Worm (Caenorhabditis elegans) whole organism, L1 larva: ENCODE measurements around the gene F56C9.10.

Experiments
- F16B12.6 ChIP-seq: fragments of 150-350 bp; optimal IDR thresholded peaks from 2 replicates; lab custom pipeline; 2014; ENCODE audit warnings: missing biosample characterization, missing genetic modification characterization
- aha-1 ChIP-seq: fragments of 150-350 bp; optimal IDR thresholded peaks from 2 replicates; lab custom pipeline; 2014; ENCODE audit warnings: missing biosample characterization, missing genetic modification characterization
- alr-1 ChIP-seq: fragments of 200-800 bp; sonication (Bioruptor generic); optimal IDR thresholded peaks from 2 replicates; lab custom pipeline; 2018; ENCODE audit warnings: borderline replicate concordance, mild to moderate bottlenecking, missing genetic modification characterization, missing compliant biosample characterization
- blmp-1 ChIP-seq: fragments of 150-350 bp; optimal IDR thresholded peaks from 2 replicates; lab custom pipeline; 2014; ENCODE audit warnings: missing biosample characterization, missing genetic modification characterization
- dpl-1 ChIP-seq, 3 experiments: fragments of 150-350 bp in 2 of 3; sonication (generic microtip) in 1 of 3; optimal IDR thresholded peaks; 2 replicates each; lab custom pipeline; 2014 to 2017; ENCODE audit warnings: missing biosample characterization in 3 of 3, missing genetic modification characterization in 3 of 3, missing genetic modification reagents in 3 of 3
- dsc-1 ChIP-seq: sonication (generic microtip); optimal IDR thresholded peaks from 2 replicates; lab custom pipeline; 2016; ENCODE audit warnings: mild to moderate bottlenecking, missing genetic modification characterization, missing compliant biosample characterization
- efl-1 ChIP-seq, 4 experiments: fragments of 150-350 bp; optimal IDR thresholded peaks in 3 of 4; peaks in 1 of 4; 1 replicate in 1 of 4; 2 replicates in 3 of 4; lab custom pipeline; 2014; ENCODE audit warnings: missing biosample characterization in 2 of 4, missing genetic modification characterization in 2 of 4, missing genetic modification reagents in 2 of 4
- egl-27 ChIP-seq, 2 experiments: fragments of 150-350 bp in 1 of 2; sonication (generic microtip); optimal IDR thresholded peaks; 3 replicates each; lab custom pipeline; 2017 to 2018; ENCODE audit warnings: missing biosample characterization in 2 of 2, missing genetic modification characterization in 2 of 2, missing genetic modification reagents in 2 of 2
- elt-2 ChIP-seq: sonication (generic microtip); optimal IDR thresholded peaks from 2 replicates; lab custom pipeline; 2016; ENCODE audit warnings: missing genetic modification characterization, mild to moderate bottlenecking, inconsistent platforms, missing compliant biosample characterization, missing genetic modification reagents
- elt-3 ChIP-seq, 6 experiments: fragments of 150-350 bp in 1 of 6; sonication (generic microtip); optimal IDR thresholded peaks; 2 replicates each; lab custom pipeline; 2017 to 2018; ENCODE audit warnings: missing biosample characterization in 6 of 6, missing genetic modification characterization in 6 of 6, inconsistent platforms in 1 of 6
- hlh-17 ChIP-seq: fragments of 200-800 bp; sonication (Bioruptor generic); optimal IDR thresholded peaks from 2 replicates; lab custom pipeline; 2018; ENCODE audit warnings: missing genetic modification characterization, mild to moderate bottlenecking, missing compliant biosample characterization, moderate library complexity, borderline replicate concordance
- irx-1 ChIP-seq: sonication (generic microtip); optimal IDR thresholded peaks from 2 replicates; lab custom pipeline; 2016; ENCODE audit warnings: missing genetic modification characterization, missing compliant biosample characterization
- jun-1 ChIP-seq: fragments of 150-350 bp; optimal IDR thresholded peaks from 2 replicates; lab custom pipeline; 2014; ENCODE audit warnings: missing biosample characterization, missing genetic modification reagents, missing genetic modification characterization
- lin-14 ChIP-seq: fragments of 200-800 bp; sonication (Bioruptor generic); optimal IDR thresholded peaks from 2 replicates; lab custom pipeline; 2018; ENCODE audit warnings: mild to moderate bottlenecking, missing genetic modification characterization, moderate library complexity, missing compliant biosample characterization
- lin-35 ChIP-seq, 2 experiments: fragments of 150-350 bp; optimal IDR thresholded peaks; 2 replicates each; lab custom pipeline; 2014; ENCODE audit warnings: missing biosample characterization in 2 of 2, missing genetic modification characterization in 2 of 2, missing genetic modification reagents in 2 of 2
- lsy-2 ChIP-seq, 2 experiments: fragments of 150-350 bp; optimal IDR thresholded peaks; 2 replicates each; lab custom pipeline; 2014; ENCODE audit warnings: missing biosample characterization in 2 of 2, missing genetic modification characterization in 2 of 2
- mab-9 ChIP-seq: fragments of 200-800 bp; sonication (Bioruptor generic); IDR thresholded peaks from 2 replicates; pipeline ENCODE4 v1.3.6; 2022; ENCODE audit warnings: missing genetic modification reagents, missing genetic modification characterization, missing compliant biosample characterization
- mep-1 ChIP-seq: fragments of 150-350 bp; optimal IDR thresholded peaks from 2 replicates; lab custom pipeline; 2014; ENCODE audit warnings: missing biosample characterization, missing genetic modification characterization
- nhr-20 ChIP-seq: sonication (generic microtip); optimal IDR thresholded peaks from 2 replicates; lab custom pipeline; 2016; ENCODE audit warnings: mild to moderate bottlenecking, missing genetic modification characterization, missing compliant biosample characterization
- nhr-237 ChIP-seq: fragments of 150-350 bp; optimal IDR thresholded peaks from 2 replicates; lab custom pipeline; 2014; ENCODE audit warnings: missing biosample characterization, missing genetic modification characterization
- nhr-71 ChIP-seq: sonication (generic microtip); optimal IDR thresholded peaks from 2 replicates; lab custom pipeline; 2016; ENCODE audit warnings: mild to moderate bottlenecking, missing genetic modification characterization, moderate library complexity, missing compliant biosample characterization
- nhr-76 ChIP-seq: sonication (generic microtip); optimal IDR thresholded peaks from 2 replicates; lab custom pipeline; 2017; ENCODE audit warnings: missing biosample characterization, missing genetic modification characterization
- nhr-90 ChIP-seq: sonication (generic microtip); optimal IDR thresholded peaks from 2 replicates; lab custom pipeline; 2016; ENCODE audit warnings: mild to moderate bottlenecking, missing genetic modification characterization, missing compliant biosample characterization; ENCODE audit not compliant: poor library complexity
- pqm-1 ChIP-seq: sonication (generic microtip); optimal IDR thresholded peaks from 3 replicates; lab custom pipeline; 2017; ENCODE audit warnings: missing biosample characterization, missing genetic modification characterization
- skn-1 ChIP-seq: fragments of 150-350 bp; optimal IDR thresholded peaks from 2 replicates; lab custom pipeline; 2014; ENCODE audit warnings: missing biosample characterization, missing genetic modification characterization
- snpc-4 ChIP-seq: fragments of 150-350 bp; optimal IDR thresholded peaks from 2 replicates; lab custom pipeline; 2014; ENCODE audit warnings: missing biosample characterization, missing genetic modification characterization
- tbx-2 ChIP-seq: sonication (generic microtip); optimal IDR thresholded peaks from 2 replicates; lab custom pipeline; 2016; ENCODE audit warnings: missing genetic modification characterization, missing compliant biosample characterization
- unc-130 ChIP-seq: fragments of 150-350 bp; optimal IDR thresholded peaks from 2 replicates; lab custom pipeline; 2017; ENCODE audit warnings: missing biosample characterization, missing genetic modification characterization, inconsistent platforms
- unc-62 ChIP-seq: fragments of 150-350 bp; optimal IDR thresholded peaks from 2 replicates; lab custom pipeline; 2014; ENCODE audit warnings: missing biosample characterization, missing genetic modification reagents, missing genetic modification characterization
- unc-86 ChIP-seq: sonication (generic microtip); optimal IDR thresholded peaks from 2 replicates; lab custom pipeline; 2016; ENCODE audit warnings: missing genetic modification characterization, missing compliant biosample characterization
- ztf-11 ChIP-seq, 2 experiments: sonication (generic microtip); optimal IDR thresholded peaks; 2 replicates each; lab custom pipeline; 2016 to 2017; ENCODE audit warnings: missing genetic modification characterization in 2 of 2, missing biosample characterization in 1 of 2, missing compliant biosample characterization in 1 of 2

Gene F56C9.10

ce11 chrIII:7323331-7323730 is 11.8 kb downstream of the F56C9.10 start:
- TF ChIP-seq elt-2 (tag; lab: Kevin White, UChicago) (no peak), mab-9 (GFP tag; lab: Robert Waterston, UW) (no peak), jun-1 (no peak), F16B12.6 (tag; lab: Kevin White, UChicago) (no peak), hlh-17 (GFP tag; lab: Kevin White, UChicago) (no peak), aha-1 (tag; lab: Kevin White, UChicago) (no peak), elt-3 (tag; optimal IDR thresholded peaks at IDR 0.05; lab: Kevin White, UChicago) (no peak), nhr-90 (tag; lab: Kevin White, UChicago) (no peak), dpl-1 (GFP tag; optimal IDR thresholded peaks at IDR 0.05; lab: Kevin White, UChicago) (no peak), egl-27 (tag; optimal IDR thresholded peaks at IDR 0.05; lab: Kevin White, UChicago) (no peak), nhr-20 (no peak), dsc-1 (no peak), efl-1 (optimal IDR thresholded peaks at IDR 0.05; lab: Kevin White, UChicago) (no peak), efl-1 (GFP tag; optimal IDR thresholded peaks at IDR 0.05 in 1 of 2; lab: Kevin White, UChicago) (no peak), mep-1 (tag; lab: Kevin White, UChicago) (no peak)

- TF ChIP-seq blmp-1 (tag; lab: Kevin White, UChicago): no peak
- no peak for TF ChIP-seq alr-1
- peak in 1 of 2 experiments; percentile 12 for TF ChIP-seq lsy-2 (tag; optimal IDR thresholded peaks at IDR 0.05; lab: Kevin White, UChicago)
- no peak for TF ChIP-seq efl-1 (optimal IDR thresholded peaks at IDR 0.05; lab: Kevin White, UChicago)
- TF ChIP-seq efl-1 (GFP tag; optimal IDR thresholded peaks at IDR 0.05 in 1 of 2; lab: Kevin White, UChicago): no peak
- TF ChIP-seq irx-1 (tag; lab: Kevin White, UChicago): no peak
- peak; percentile 24 for TF ChIP-seq tbx-2
- TF ChIP-seq lin-14 (GFP tag; lab: Kevin White, UChicago): peak; percentile 52
- TF ChIP-seq unc-62 (GFP tag; lab: Kevin White, UChicago): no peak
- TF ChIP-seq nhr-20: no peak
- TF ChIP-seq elt-2 (tag; lab: Kevin White, UChicago): peak; percentile 40
- no peak for TF ChIP-seq pqm-1 (tag; lab: Kevin White, UChicago)
- TF ChIP-seq lin-35 (GFP tag; optimal IDR thresholded peaks at IDR 0.05; lab: Kevin White, UChicago): peak in 1 of 2 experiments; percentile 12
- TF ChIP-seq jun-1: no peak
- no peak for TF ChIP-seq snpc-4 (tag; lab: Kevin White, UChicago)
- TF ChIP-seq egl-27 (tag; optimal IDR thresholded peaks at IDR 0.05; lab: Kevin White, UChicago): no peak
- TF ChIP-seq unc-130 (tag; lab: Kevin White, UChicago): no peak
- peak; percentile 5 for TF ChIP-seq nhr-71 (tag; lab: Kevin White, UChicago)
- TF ChIP-seq nhr-76 (tag; lab: Kevin White, UChicago): no peak
- TF ChIP-seq ztf-11 (tag; optimal IDR thresholded peaks at IDR 0.05; lab: Kevin White, UChicago): no peak
- TF ChIP-seq, all 84 proteins: peak for 6
Observed at ce11 chrIII:7322018-7322417, 13.1 kb downstream of the F56C9.10 start.

- TF ChIP-seq efl-1 (optimal IDR thresholded peaks at IDR 0.05; lab: Kevin White, UChicago) (no peak), efl-1 (GFP tag; optimal IDR thresholded peaks at IDR 0.05 in 1 of 2; lab: Kevin White, UChicago) (peak in 1 of 2 experiments; percentile 90), skn-1 (tag; lab: Kevin White, UChicago) (no peak), unc-130 (tag; lab: Kevin White, UChicago) (no peak), nhr-237 (tag; lab: Kevin White, UChicago) (no peak), unc-86 (no peak)
- TF ChIP-seq, all 84 proteins: peak for 1
Observed at ce11 chrIII:7319390-7319789, 15.7 kb downstream of the F56C9.10 start, which contains the start of gene F56C9.8. TSS of gene F56C9.8 (minus strand) at chrIII:7319509.

- no peak for TF ChIP-seq efl-1 (optimal IDR thresholded peaks at IDR 0.05; lab: Kevin White, UChicago)
- peak in 1 of 2 experiments; percentile 47 for TF ChIP-seq efl-1 (GFP tag; optimal IDR thresholded peaks at IDR 0.05 in 1 of 2; lab: Kevin White, UChicago)
- TF ChIP-seq mab-9 (GFP tag; lab: Robert Waterston, UW): no peak
Observed at ce11 chrIII:7317354-7317753, 17.8 kb downstream of the F56C9.10 start.
